Worm (Caenorhabditis elegans) whole organism, L1 larva: ENCODE data around the gene C17B7.15.

Experiments used
- ama-1 ChIP-seq: fragments of 150-350 bp; optimal IDR thresholded peaks from 2 replicates; lab custom pipeline; 2014
- lin-13 ChIP-seq: fragments of 150-350 bp; optimal IDR thresholded peaks from 2 replicates; lab custom pipeline; 2014; ENCODE audit warnings: missing biosample characterization, missing genetic modification reagents, missing genetic modification characterization
- nhr-77 ChIP-seq: fragments of 150-350 bp; optimal IDR thresholded peaks from 2 replicates; lab custom pipeline; 2014; ENCODE audit warnings: missing biosample characterization, missing genetic modification characterization
- skn-1 ChIP-seq: fragments of 150-350 bp; optimal IDR thresholded peaks from 2 replicates; lab custom pipeline; 2014; ENCODE audit warnings: missing biosample characterization, missing genetic modification characterization

DNA sequence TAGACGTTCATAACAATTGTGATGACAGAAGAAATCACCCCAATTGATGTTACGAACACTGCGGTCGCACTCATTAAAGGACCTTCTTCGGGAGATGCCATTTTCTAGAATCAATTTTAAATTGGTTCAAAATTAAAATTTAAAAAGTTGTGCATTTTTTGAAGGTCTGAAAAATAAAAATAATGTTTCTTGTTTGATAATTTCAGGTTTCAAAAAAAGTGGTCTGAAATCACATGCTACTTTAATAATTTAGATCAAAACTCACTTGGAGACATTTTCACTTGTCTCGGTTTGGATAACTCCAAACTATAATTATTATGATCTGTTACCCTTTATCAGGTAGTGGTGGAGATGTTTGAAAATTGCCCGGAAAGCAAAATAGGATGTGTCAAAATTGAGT, 27.0 kb downstream of the C17B7.15 start, which contains the start of gene srbc-2:
- no peak for TF ChIP-seq nhr-77 (tag; lab: Kevin White, UChicago)
- no peak for TF ChIP-seq ama-1 (lab: Kevin White, UChicago)
- no peak for TF ChIP-seq skn-1
- TF ChIP-seq lin-13 (GFP tag; lab: Kevin White, UChicago), result no peak
